Worm (Caenorhabditis elegans) whole organism, L4 larva: Measurements from ENCODE around the gene F40E10.5.

Source experiments
- D1046.2 ChIP-seq: fragments of 200-800 bp; sonication (Bioruptor generic); IDR thresholded peaks from 2 replicates; pipeline ENCODE4 v1.3.6; 2022; ENCODE audit warnings: missing genetic modification characterization, missing compliant biosample characterization
- F10B5.3 ChIP-seq: sonication (generic microtip); optimal IDR thresholded peaks from 2 replicates; lab custom pipeline; 2016; ENCODE audit warnings: mild to moderate bottlenecking, missing genetic modification characterization, missing compliant biosample characterization
- F49E8.2 ChIP-seq: sonication (generic microtip); optimal IDR thresholded peaks from 2 replicates; lab custom pipeline; 2016; ENCODE audit warnings: missing compliant biosample characterization, mild to moderate bottlenecking, missing genetic modification characterization, borderline replicate concordance
- R02D3.7 ChIP-seq: fragments of 150-350 bp; sonication (generic microtip); optimal IDR thresholded peaks from 3 replicates; lab custom pipeline; 2014; ENCODE audit warnings: missing biosample characterization, missing genetic modification characterization
- Y105C5A.15 ChIP-seq: fragments of 200-800 bp; sonication (Bioruptor generic); IDR thresholded peaks from 2 replicates; pipeline ENCODE4 v1.3.6; 2022; ENCODE audit warnings: missing genetic modification characterization, missing compliant biosample characterization
- Y5F2A.4 ChIP-seq: fragments of 200-800 bp; sonication (Bioruptor generic); optimal IDR thresholded peaks from 2 replicates; lab custom pipeline; 2018; ENCODE audit warnings: mild to moderate bottlenecking, missing genetic modification characterization, missing compliant biosample characterization
- Y75B8A.6 ChIP-seq: fragments of 200-800 bp; sonication (Bioruptor generic); IDR thresholded peaks from 2 replicates; pipeline ENCODE4 v1.3.6; 2022; ENCODE audit warnings: missing genetic modification reagents, missing genetic modification characterization, missing compliant biosample characterization
- ZK337.2 ChIP-seq: fragments of 200-800 bp; sonication (Bioruptor generic); IDR thresholded peaks from 2 replicates; pipeline ENCODE4 v1.3.6; 2022; ENCODE audit warnings: missing genetic modification reagents, missing genetic modification characterization, missing compliant biosample characterization
- ZK546.5 ChIP-seq, 2 experiments: sonication (generic microtip); optimal IDR thresholded peaks; 2 replicates each; lab custom pipeline; 2017; ENCODE audit warnings: missing biosample characterization in 2 of 2, missing genetic modification characterization in 2 of 2
- aha-1 ChIP-seq: fragments of 150-350 bp; peaks from one replicate; lab custom pipeline; 2014; ENCODE audit warnings: missing biosample characterization, missing genetic modification characterization
- arid-1 ChIP-seq: fragments of 200-800 bp; sonication (Bioruptor generic); conservative IDR thresholded peaks from 2 replicates; pipeline ENCODE4 v1.3.6; 2022; ENCODE audit warnings: missing genetic modification reagents, missing genetic modification characterization, missing compliant biosample characterization
- ceh-32 ChIP-seq: sonication (generic microtip); optimal IDR thresholded peaks from 2 replicates; lab custom pipeline; 2016; ENCODE audit warnings: mild to moderate bottlenecking, missing genetic modification characterization, missing compliant biosample characterization; ENCODE audit not compliant: poor library complexity
- daf-19 ChIP-seq: fragments of 200-800 bp; sonication (Bioruptor generic); conservative IDR thresholded peaks from 2 replicates; pipeline ENCODE4 v1.3.6; 2022; ENCODE audit warnings: missing genetic modification characterization, missing compliant biosample characterization
- dmd-6 ChIP-seq: fragments of 200-800 bp; sonication (Bioruptor generic); IDR thresholded peaks from 2 replicates; pipeline ENCODE4 v1.3.6; 2022; ENCODE audit warnings: missing genetic modification reagents, missing genetic modification characterization, missing compliant biosample characterization
- egl-43 ChIP-seq: fragments of 200-800 bp; sonication (Bioruptor generic); IDR thresholded peaks from 2 replicates; pipeline ENCODE4 v1.3.6; 2022; ENCODE audit warnings: missing genetic modification reagents, missing genetic modification characterization, missing compliant biosample characterization
- gei-8 ChIP-seq: fragments of 200-800 bp; sonication (Bioruptor generic); optimal IDR thresholded peaks from 2 replicates; lab custom pipeline; 2018; ENCODE audit warnings: mild to moderate bottlenecking, missing genetic modification characterization, missing compliant biosample characterization
- hlh-11 ChIP-seq: fragments of 200-800 bp; sonication (Bioruptor generic); optimal IDR thresholded peaks from 2 replicates; lab custom pipeline; 2018; ENCODE audit warnings: mild to moderate bottlenecking, missing genetic modification characterization, missing compliant biosample characterization
- jun-1 ChIP-seq: fragments of 150-350 bp; optimal IDR thresholded peaks from 2 replicates; lab custom pipeline; 2014; ENCODE audit warnings: missing biosample characterization, missing genetic modification reagents, missing genetic modification characterization
- lin-13 ChIP-seq: fragments of 150-350 bp; optimal IDR thresholded peaks from 2 replicates; lab custom pipeline; 2014; ENCODE audit warnings: missing biosample characterization, missing genetic modification reagents, missing genetic modification characterization
- lin-29 ChIP-seq: fragments of 200-800 bp; sonication (Bioruptor generic); IDR thresholded peaks from 2 replicates; pipeline ENCODE4 v1.3.6; 2022; ENCODE audit warnings: missing genetic modification reagents, missing genetic modification characterization, missing compliant biosample characterization
- lin-38 ChIP-seq: fragments of 200-800 bp; sonication (Bioruptor generic); IDR thresholded peaks from 2 replicates; pipeline ENCODE4 v1.3.6; 2022; ENCODE audit warnings: missing genetic modification reagents, missing genetic modification characterization, missing compliant biosample characterization
- lir-3 ChIP-seq: sonication (generic microtip); optimal IDR thresholded peaks from 2 replicates; lab custom pipeline; 2016; ENCODE audit warnings: mild to moderate bottlenecking, missing genetic modification characterization, missing compliant biosample characterization
- lsy-2 ChIP-seq, 2 experiments: fragments of 150-350 bp in 1 of 2; sonication (generic microtip) in 1 of 2; optimal IDR thresholded peaks; 2 replicates each; lab custom pipeline; 2014 to 2017; ENCODE audit warnings: missing biosample characterization in 2 of 2, missing genetic modification characterization in 2 of 2
- mdl-1 ChIP-seq, 2 experiments: fragments of 150-350 bp in 1 of 2; sonication (generic microtip) in 1 of 2; optimal IDR thresholded peaks; 2 replicates each; lab custom pipeline; 2014 to 2017; ENCODE audit warnings: missing biosample characterization in 2 of 2, missing genetic modification characterization in 2 of 2
- mdt-29 ChIP-seq: fragments of 200-800 bp; sonication (Bioruptor generic); IDR thresholded peaks from 2 replicates; pipeline ENCODE4 v1.3.6; 2022; ENCODE audit warnings: missing genetic modification reagents, missing genetic modification characterization, missing compliant biosample characterization
- mep-1 ChIP-seq: fragments of 150-350 bp; sonication (generic microtip); optimal IDR thresholded peaks from 3 replicates; lab custom pipeline; 2014; ENCODE audit warnings: missing biosample characterization, missing genetic modification characterization
- mxl-3 ChIP-seq: fragments of 200-800 bp; sonication (Bioruptor generic); optimal IDR thresholded peaks from 2 replicates; lab custom pipeline; 2018; ENCODE audit warnings: mild to moderate bottlenecking, missing genetic modification characterization, missing compliant biosample characterization
- nhr-11 ChIP-seq: fragments of 150-350 bp; optimal IDR thresholded peaks from 2 replicates; lab custom pipeline; 2014; ENCODE audit warnings: missing biosample characterization, missing genetic modification characterization
- nhr-237 ChIP-seq: sonication (generic microtip); optimal IDR thresholded peaks from 2 replicates; lab custom pipeline; 2017; ENCODE audit warnings: missing biosample characterization, missing genetic modification characterization
- nhr-42 ChIP-seq: fragments of 200-800 bp; sonication (Bioruptor generic); IDR thresholded peaks from 2 replicates; pipeline ENCODE4 v1.3.6; 2022; ENCODE audit warnings: missing genetic modification characterization, missing compliant biosample characterization
- pha-4 ChIP-seq, 2 experiments: fragments of 150-350 bp in 1 of 2; fragments of 200-800 bp in 1 of 2; sonication (Bioruptor generic) in 1 of 2; IDR thresholded peaks in 1 of 2; optimal IDR thresholded peaks in 1 of 2; 2 replicates each; pipeline versions ENCODE4 v1.3.6 to Lab custom; 2014 to 2022; ENCODE audit warnings: missing genetic modification characterization in 2 of 2, missing genetic modification reagents in 2 of 2, missing biosample characterization in 1 of 2, missing compliant biosample characterization in 1 of 2
- php-3 ChIP-seq: fragments of 200-800 bp; sonication (Bioruptor generic); IDR thresholded peaks from 2 replicates; pipeline ENCODE4 v1.3.6; 2022; ENCODE audit warnings: missing genetic modification reagents, missing genetic modification characterization, missing compliant biosample characterization
- saeg-2 ChIP-seq: fragments of 200-800 bp; sonication (Bioruptor generic); IDR thresholded peaks from 2 replicates; pipeline ENCODE4 v1.3.6; 2022; ENCODE audit warnings: missing genetic modification reagents, missing genetic modification characterization, missing compliant biosample characterization
- set-16 ChIP-seq: fragments of 200-800 bp; sonication (Bioruptor generic); IDR thresholded peaks from 2 replicates; pipeline ENCODE4 v1.3.6; 2022; ENCODE audit warnings: missing genetic modification reagents, missing genetic modification characterization, missing compliant biosample characterization
- snpc-4 ChIP-seq: fragments of 150-350 bp; optimal IDR thresholded peaks from 2 replicates; lab custom pipeline; 2014; ENCODE audit warnings: missing biosample characterization, missing genetic modification characterization
- tra-1 ChIP-seq: fragments of 200-800 bp; sonication (Bioruptor generic); IDR thresholded peaks from 2 replicates; pipeline ENCODE4 v1.3.6; 2022; ENCODE audit warnings: missing genetic modification reagents, missing genetic modification characterization, missing compliant biosample characterization
- unc-62 ChIP-seq, 3 experiments: fragments of 150-350 bp in 1 of 3; sonication (generic microtip); optimal IDR thresholded peaks in 2 of 3; peaks in 1 of 3; 1 replicate in 1 of 3; 2 replicates in 2 of 3; lab custom pipeline; 2014 to 2017; ENCODE audit warnings: missing biosample characterization in 3 of 3, missing genetic modification characterization in 3 of 3, missing genetic modification reagents in 3 of 3, missing genotype in 1 of 3
- zag-1 ChIP-seq: fragments of 150-350 bp; optimal IDR thresholded peaks from 2 replicates; lab custom pipeline; 2014; ENCODE audit warnings: missing biosample characterization, missing genetic modification characterization
- zip-11 ChIP-seq: fragments of 200-800 bp; sonication (Bioruptor generic); IDR thresholded peaks from 2 replicates; pipeline ENCODE4 v1.3.6; 2022; ENCODE audit warnings: missing genetic modification characterization, missing compliant biosample characterization
- ztf-7 ChIP-seq: fragments of 150-350 bp; optimal IDR thresholded peaks from 2 replicates; lab custom pipeline; 2014; ENCODE audit warnings: missing biosample characterization, missing genetic modification characterization

Gene F40E10.5

ce11 chrX:14662460-14662859, 39.1 kb upstream of the F40E10.5 start:
- peak in 1 of 2 experiments; percentile 12 for TF ChIP-seq unc-62 (GFP tag; optimal IDR thresholded peaks at IDR 0.05 in 1 of 2; lab: Kevin White, UChicago)
- TF ChIP-seq unc-62 (tag; optimal IDR thresholded peaks at IDR 0.05; lab: Kevin White, UChicago) = no peak
- no peak for TF ChIP-seq gei-8 (GFP tag; lab: Kevin White, UChicago)

ce11 chrX:14664028-14664427, 37.6 kb upstream of the F40E10.5 start, which contains the start of gene C26G2.2:
Gene C26G2.2 (plus strand): TSS chrX:14664328.
- no peak for TF ChIP-seq lir-3 (tag; lab: Kevin White, UChicago)
- TF ChIP-seq D1046.2 (GFP tag; lab: Robert Waterston, UW) = no peak
- TF ChIP-seq daf-19 (GFP tag; lab: Robert Waterston, UW) = no peak
- no peak for TF ChIP-seq php-3 (GFP tag; lab: Robert Waterston, UW)
- no peak for TF ChIP-seq dmd-6 (GFP tag; lab: Robert Waterston, UW)
- no peak for TF ChIP-seq zag-1 (tag; lab: Kevin White, UChicago)
- peak in 1 of 2 experiments; percentile 71 for TF ChIP-seq unc-62 (GFP tag; optimal IDR thresholded peaks at IDR 0.05 in 1 of 2; lab: Kevin White, UChicago)
- TF ChIP-seq unc-62 (tag; optimal IDR thresholded peaks at IDR 0.05; lab: Kevin White, UChicago) = no peak

ce11 chrX:14671300-14671699, 30.3 kb upstream of the F40E10.5 start:
- TF ChIP-seq saeg-2 (GFP tag; lab: Robert Waterston, UW) (no peak), Y5F2A.4 (GFP tag; lab: Kevin White, UChicago) (no peak), Y75B8A.6 (GFP tag; lab: Robert Waterston, UW) (no peak), aha-1 (tag; lab: Kevin White, UChicago) (peak; percentile 87), unc-62 (GFP tag; optimal IDR thresholded peaks at IDR 0.05 in 1 of 2; lab: Kevin White, UChicago) (peak in 1 of 2 experiments; percentile 55), unc-62 (tag; optimal IDR thresholded peaks at IDR 0.05; lab: Kevin White, UChicago) (no peak)
- TF ChIP-seq, all 104 proteins: peak for 2

DNA sequence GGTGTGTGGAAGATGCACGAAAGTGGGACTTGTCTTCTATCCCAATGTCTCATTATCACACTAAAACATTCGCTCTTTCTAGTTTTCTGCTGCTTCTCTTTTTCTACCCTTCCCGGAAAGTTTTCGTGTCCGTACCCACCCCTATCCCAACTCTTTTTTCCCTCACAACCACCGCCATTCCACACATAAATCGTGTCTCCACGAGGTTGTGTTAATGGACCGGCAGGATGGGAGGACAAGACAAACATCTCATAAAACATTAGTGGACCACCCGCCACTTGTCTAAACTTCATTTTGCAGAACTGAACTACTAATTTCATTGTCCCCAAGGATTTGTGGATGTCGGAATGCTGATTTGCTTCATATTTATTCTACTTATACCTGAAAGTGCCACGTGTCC, 27.6 kb upstream of the F40E10.5 start, which contains the start of gene slt-1:
Gene slt-1 (plus strand): TSS at position 301 of the 400 bp plus-strand sequence.
- peak; percentile 33 for TF ChIP-seq nhr-11
- TF ChIP-seq saeg-2 (GFP tag; lab: Robert Waterston, UW) = no peak
- TF ChIP-seq lin-38 (GFP tag; lab: Robert Waterston, UW) = no peak

ce11 chrX:14678983-14679382, 22.6 kb upstream of the F40E10.5 start:
- no peak for TF ChIP-seq zip-11 (GFP tag; lab: Robert Waterston, UW)
- no peak for TF ChIP-seq ZK546.5 (tag; optimal IDR thresholded peaks at IDR 0.05; lab: Kevin White, UChicago)
- TF ChIP-seq egl-43 = peak; percentile 62; the same call in 1 of the 2 replicates
- TF ChIP-seq lin-29 (GFP tag; lab: Robert Waterston, UW) = no peak
- no peak for TF ChIP-seq mdt-29 (GFP tag; lab: Robert Waterston, UW)
- TF ChIP-seq snpc-4 = no peak
- TF ChIP-seq gei-8 (GFP tag; lab: Kevin White, UChicago) = no peak
- TF ChIP-seq set-16 (GFP tag; lab: Robert Waterston, UW) = no peak
- TF ChIP-seq F49E8.2 (tag; lab: Kevin White, UChicago) = no peak
- TF ChIP-seq mxl-3 (GFP tag; lab: Kevin White, UChicago) = no peak
- 0 out of 2 replicates have a peak, but pooled peaks have one; percentile 8 for TF ChIP-seq tra-1 (GFP tag; lab: Robert Waterston, UW)
- TF ChIP-seq arid-1 (GFP tag; lab: Robert Waterston, UW) = peak; percentile 73; the same call in 1 of the 2 replicates
- no peak for TF ChIP-seq Y105C5A.15 (GFP tag; lab: Robert Waterston, UW)
- TF ChIP-seq R02D3.7 (tag; lab: Kevin White, UChicago) = no peak
- TF ChIP-seq ZK337.2 (GFP tag; lab: Robert Waterston, UW) = no peak
- no peak for TF ChIP-seq mdl-1 (tag; optimal IDR thresholded peaks at IDR 0.05; lab: Kevin White, UChicago)
- no peak for TF ChIP-seq hlh-11 (tag; lab: Kevin White, UChicago)
- TF ChIP-seq lin-13 (GFP tag; lab: Kevin White, UChicago) = no peak
- TF ChIP-seq jun-1 = no peak
- no peak for TF ChIP-seq nhr-42 (GFP tag; lab: Robert Waterston, UW)
- TF ChIP-seq pha-4 (GFP tag; IDR thresholded peaks at IDR 0.05; lab: Robert Waterston, UW) = peak; percentile 81
- no peak for TF ChIP-seq pha-4 (tag; optimal IDR thresholded peaks at IDR 0.05; lab: Kevin White, UChicago)
- TF ChIP-seq lir-3 (tag; lab: Kevin White, UChicago) = no peak
- TF ChIP-seq F10B5.3 (tag; lab: Kevin White, UChicago) = no peak
- TF ChIP-seq nhr-237 (tag; lab: Kevin White, UChicago) = no peak
- TF ChIP-seq ceh-32 (tag; lab: Kevin White, UChicago) = no peak
- TF ChIP-seq lsy-2 (tag; optimal IDR thresholded peaks at IDR 0.05; lab: Kevin White, UChicago) = no peak
- TF ChIP-seq Y75B8A.6 (GFP tag; lab: Robert Waterston, UW) = no peak
- no peak for TF ChIP-seq saeg-2 (GFP tag; lab: Robert Waterston, UW)
- no peak for TF ChIP-seq zag-1 (tag; lab: Kevin White, UChicago)
- TF ChIP-seq ztf-7 (tag; lab: Kevin White, UChicago) = no peak
- no peak for TF ChIP-seq mep-1 (tag; lab: Kevin White, UChicago)
